Worm (Caenorhabditis elegans) whole organism, early embryonic: ENCODE results near the gene C35C5.9.

Source experiments
- B0310.2 ChIP-seq: sonication (generic microtip); optimal IDR thresholded peaks from 2 replicates; lab custom pipeline; 2016; ENCODE audit warnings: mild to moderate bottlenecking, missing genetic modification characterization, missing compliant biosample characterization
- aly-1 ChIP-seq: sonication (generic microtip); optimal IDR thresholded peaks from 2 replicates; lab custom pipeline; 2016; ENCODE audit warnings: missing genetic modification characterization, missing compliant biosample characterization
- ama-1 ChIP-seq: fragments of 150-350 bp; optimal IDR thresholded peaks from 2 replicates; lab custom pipeline; 2014
- ceh-13 ChIP-seq: fragments of 200-800 bp; sonication (Bioruptor generic); optimal IDR thresholded peaks from 2 replicates; lab custom pipeline; 2018; ENCODE audit warnings: mild to moderate bottlenecking, missing genetic modification characterization, missing compliant biosample characterization
- ceh-36 ChIP-seq: sonication (generic microtip); optimal IDR thresholded peaks from 2 replicates; lab custom pipeline; 2016; ENCODE audit warnings: missing genetic modification characterization, inconsistent platforms, missing compliant biosample characterization
- flt-1 ChIP-seq: fragments of 200-800 bp; sonication (Bioruptor generic); IDR thresholded peaks from 2 replicates; pipeline ENCODE4 v1.3.6; 2022; ENCODE audit warnings: missing genetic modification characterization, missing compliant biosample characterization
- hmbx-1 ChIP-seq: sonication (generic microtip); optimal IDR thresholded peaks from 2 replicates; lab custom pipeline; 2016; ENCODE audit warnings: mild to moderate bottlenecking, missing genetic modification characterization, missing compliant biosample characterization
- hmg-4 ChIP-seq: fragments of 200-800 bp; sonication (Bioruptor generic); optimal IDR thresholded peaks from 2 replicates; lab custom pipeline; 2018; ENCODE audit warnings: mild to moderate bottlenecking, missing genetic modification characterization, missing compliant biosample characterization
- hnd-1 ChIP-seq: sonication (generic microtip); optimal IDR thresholded peaks from 2 replicates; lab custom pipeline; 2016; ENCODE audit warnings: missing genetic modification characterization, missing compliant biosample characterization
- pes-1 ChIP-seq: fragments of 200-800 bp; sonication (Bioruptor generic); IDR thresholded peaks from 2 replicates; pipeline ENCODE4 v1.3.6; 2022; ENCODE audit warnings: missing genetic modification reagents, missing genetic modification characterization, missing compliant biosample characterization
- scrt-1 ChIP-seq: fragments of 200-800 bp; sonication (Bioruptor generic); IDR thresholded peaks from 2 replicates; pipeline ENCODE4 v1.3.6; 2022; ENCODE audit warnings: missing genetic modification characterization, missing compliant biosample characterization
- sea-1 ChIP-seq: fragments of 200-800 bp; sonication (Bioruptor generic); conservative IDR thresholded peaks from 2 replicates; pipeline ENCODE4 v1.3.6; 2022; ENCODE audit warnings: missing genetic modification characterization, missing compliant biosample characterization
- tbx-11 ChIP-seq: fragments of 200-800 bp; sonication (Bioruptor generic); IDR thresholded peaks from 2 replicates; pipeline ENCODE4 v1.3.6; 2022; ENCODE audit warnings: missing genetic modification characterization, missing compliant biosample characterization
- tbx-37 ChIP-seq: fragments of 200-800 bp; sonication (Bioruptor generic); conservative IDR thresholded peaks from 2 replicates; pipeline ENCODE4 v1.3.6; 2022; ENCODE audit warnings: missing genetic modification reagents, missing genetic modification characterization, missing compliant biosample characterization

ce11 chrX:11576429-11577088 is 40.2 kb downstream of the C35C5.9 start:
- TF ChIP-seq ceh-36 (tag; lab: Kevin White, UChicago): no peak
- no peak for TF ChIP-seq flt-1 (GFP tag; lab: Robert Waterston, UW)
- TF ChIP-seq ama-1: no peak
- TF ChIP-seq ceh-13 (GFP tag; lab: Kevin White, UChicago): no peak
- TF ChIP-seq aly-1 (tag; lab: Kevin White, UChicago): no peak
- TF ChIP-seq scrt-1 (GFP tag; lab: Robert Waterston, UW): no peak
- TF ChIP-seq hmbx-1 (tag; lab: Kevin White, UChicago): no peak
- no peak for TF ChIP-seq B0310.2 (tag; lab: Kevin White, UChicago)
- TF ChIP-seq pes-1: no peak
- no peak for TF ChIP-seq tbx-11
- TF ChIP-seq hmg-4 (GFP tag; lab: Kevin White, UChicago): no peak
- TF ChIP-seq hnd-1 (tag; lab: Kevin White, UChicago): no peak
- no peak for TF ChIP-seq tbx-37 (GFP tag; lab: Robert Waterston, UW)
- TF ChIP-seq sea-1: no peak
